Fruit fly (Drosophila melanogaster): Measurements from ENCODE around the gene Sam-S.

The Sam-S gene

DNA sequence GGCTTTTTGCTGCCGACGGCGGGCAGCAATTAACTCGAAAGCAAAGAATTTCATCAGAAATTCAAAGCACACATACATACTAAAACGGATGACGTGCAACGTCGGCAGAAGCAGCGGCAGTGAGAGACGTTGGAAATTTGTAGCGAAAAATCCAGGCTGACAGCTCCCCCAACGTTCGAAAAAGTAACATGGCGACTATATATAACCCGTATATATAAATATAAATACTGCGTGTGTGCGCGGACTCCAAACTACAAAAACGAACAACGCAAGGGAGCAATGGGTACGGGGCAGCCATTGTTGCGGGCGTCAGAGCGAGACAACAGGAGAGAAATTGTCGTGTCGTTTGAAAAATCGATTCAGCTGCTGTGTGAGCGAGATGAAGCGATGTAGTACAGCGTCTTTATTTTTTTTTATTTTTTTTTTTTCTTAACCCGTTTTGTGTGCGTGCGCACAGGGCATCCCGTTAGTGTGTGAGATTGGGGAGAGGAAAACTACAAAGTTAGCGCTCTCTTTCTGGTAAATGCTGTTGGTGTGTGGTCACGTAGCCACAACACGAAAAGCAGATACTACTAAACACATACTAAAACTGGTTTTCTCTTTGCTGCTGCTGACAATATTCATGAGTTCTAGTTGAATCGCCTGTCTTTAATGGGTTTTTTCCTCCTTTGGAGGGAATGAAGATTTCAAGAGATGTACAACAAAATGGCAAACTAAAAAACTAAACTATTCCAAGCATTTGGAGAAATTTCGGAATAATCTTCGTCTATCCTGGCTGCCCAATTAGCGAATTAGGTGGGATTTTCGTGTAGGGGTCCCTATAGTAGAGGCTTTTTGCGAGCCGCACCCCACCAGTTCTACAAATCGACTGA lies 54.1 kb downstream of the Sam-S start:
- TF ChIP-seq CTCF (optimal IDR thresholded peaks at IDR 0.05), result no peak
- peak; percentile 29 for TF ChIP-seq CG8478 (optimal IDR thresholded peaks at IDR 0.05)

DNA sequence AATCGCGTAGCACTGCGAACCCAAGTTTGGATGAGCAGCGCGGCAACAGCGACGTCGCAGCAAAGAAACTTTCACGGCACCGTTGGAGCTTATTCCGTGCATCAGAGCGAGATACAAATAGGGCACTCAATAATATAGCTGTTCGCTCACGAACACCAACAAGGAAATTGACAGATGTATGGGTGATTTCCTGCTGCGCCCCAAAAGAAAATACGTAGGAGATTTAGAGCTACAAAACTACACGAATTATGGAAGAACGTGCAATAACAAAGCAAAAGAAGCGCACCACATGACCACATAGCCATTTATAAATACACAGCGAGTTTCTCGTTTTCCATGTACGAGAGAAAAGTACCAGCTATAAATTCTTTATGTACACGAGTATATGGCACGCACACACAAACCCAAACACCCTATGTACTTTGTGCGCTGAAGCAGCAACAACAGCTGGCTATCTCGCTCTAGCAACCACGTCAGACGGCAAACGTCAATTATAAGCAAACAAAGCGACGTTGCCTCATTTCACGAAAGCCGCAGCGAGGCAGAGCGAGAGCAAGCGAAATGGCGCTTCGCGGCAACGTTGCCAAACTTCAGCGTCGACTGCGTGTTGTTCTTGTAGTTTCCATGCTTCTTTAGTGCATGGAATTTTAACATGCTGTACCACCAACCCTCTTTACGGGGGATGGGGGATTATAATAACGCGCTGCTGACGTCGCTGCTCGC lies 54.9 kb downstream of the Sam-S start:
- TF ChIP-seq CG8478 (optimal IDR thresholded peaks at IDR 0.05) (no peak), CTCF (optimal IDR thresholded peaks at IDR 0.05) (no peak)

DNA sequence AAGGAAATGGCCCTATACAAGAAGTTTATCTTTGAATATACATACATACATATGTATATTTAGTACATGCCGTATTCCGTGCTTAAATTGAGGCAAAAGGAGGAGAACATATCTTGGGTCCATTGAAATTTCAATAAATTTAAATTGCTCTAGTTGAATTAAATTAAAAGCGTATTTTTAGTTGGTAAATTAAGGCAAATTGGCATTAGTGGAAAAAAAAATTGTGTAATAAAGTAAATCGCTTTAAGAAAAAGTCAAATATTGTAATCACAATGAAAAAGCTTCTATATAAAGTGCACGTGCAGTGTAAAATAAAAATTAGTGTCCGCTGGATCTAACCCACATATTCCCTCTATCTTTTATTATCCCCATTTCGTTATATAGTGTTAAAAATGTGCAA lies 55.5 kb downstream of the Sam-S start:
- TF ChIP-seq CTCF (optimal IDR thresholded peaks at IDR 0.05), result no peak

DNA sequence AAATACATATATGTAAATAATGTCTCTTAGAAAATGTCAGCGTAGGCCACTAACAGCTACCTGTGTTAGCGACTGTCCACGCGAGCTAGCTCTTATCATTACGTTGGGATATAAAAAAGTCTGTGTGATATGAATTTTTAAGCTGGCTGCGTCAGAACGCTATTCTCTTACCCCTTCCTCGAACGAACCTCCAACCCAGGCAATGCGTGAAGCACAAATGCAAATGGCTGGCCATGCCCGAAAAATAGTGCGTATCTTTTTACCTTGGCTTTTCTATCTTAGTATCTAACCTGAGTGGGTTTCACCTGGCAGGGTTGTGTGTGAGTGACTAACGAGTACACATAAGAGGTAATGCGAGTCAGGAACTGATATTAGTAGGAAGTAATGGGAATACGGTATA lies 56.5 kb downstream of the Sam-S start:
- TF ChIP-seq CG8478 (optimal IDR thresholded peaks at IDR 0.05) (no peak), CTCF (optimal IDR thresholded peaks at IDR 0.05) (no peak)
